Worm (Caenorhabditis elegans) whole organism, midembryonic: ENCODE results near the gene saeg-2.

Source experiments
- T22C8.4 ChIP-seq: fragments of 200-800 bp; sonication (Bioruptor generic); IDR thresholded peaks from 2 replicates; pipeline ENCODE4 v1.3.6; 2022; ENCODE audit warnings: missing genetic modification characterization, missing compliant biosample characterization
- cog-1 ChIP-seq: sonication (generic microtip); optimal IDR thresholded peaks from 2 replicates; lab custom pipeline; 2016; ENCODE audit warnings: missing genetic modification characterization, missing compliant biosample characterization
- flt-1 ChIP-seq: fragments of 200-800 bp; sonication (Bioruptor generic); IDR thresholded peaks from 2 replicates; pipeline ENCODE4 v1.3.6; 2022; ENCODE audit warnings: missing genetic modification characterization, missing compliant biosample characterization
- klf-2 ChIP-seq: fragments of 200-800 bp; sonication (Bioruptor generic); conservative IDR thresholded peaks from 2 replicates; pipeline ENCODE4 v1.3.6; 2022; ENCODE audit warnings: missing genetic modification reagents, missing genetic modification characterization, missing compliant biosample characterization
- med-1 ChIP-seq: sonication (generic microtip); optimal IDR thresholded peaks from 2 replicates; lab custom pipeline; 2017; ENCODE audit warnings: missing genetic modification characterization, mild to moderate bottlenecking, missing compliant biosample characterization, antibody characterized with exemption, missing genetic modification reagents; ENCODE audit not compliant: insufficient read depth
- tab-1 ChIP-seq: fragments of 200-800 bp; sonication (Bioruptor generic); IDR thresholded peaks from 2 replicates; pipeline ENCODE4 v1.3.6; 2022; ENCODE audit warnings: missing genetic modification characterization, missing compliant biosample characterization
- ztf-23 ChIP-seq: fragments of 200-800 bp; sonication (Bioruptor generic); IDR thresholded peaks from 2 replicates; pipeline ENCODE4 v1.3.6; 2022; ENCODE audit warnings: missing genetic modification reagents, missing genetic modification characterization, missing compliant biosample characterization
- ztf-29 ChIP-seq: fragments of 200-800 bp; sonication (Bioruptor generic); IDR thresholded peaks from 2 replicates; pipeline ENCODE4 v1.3.6; 2022; ENCODE audit warnings: missing genetic modification reagents, missing genetic modification characterization, missing compliant biosample characterization

DNA sequence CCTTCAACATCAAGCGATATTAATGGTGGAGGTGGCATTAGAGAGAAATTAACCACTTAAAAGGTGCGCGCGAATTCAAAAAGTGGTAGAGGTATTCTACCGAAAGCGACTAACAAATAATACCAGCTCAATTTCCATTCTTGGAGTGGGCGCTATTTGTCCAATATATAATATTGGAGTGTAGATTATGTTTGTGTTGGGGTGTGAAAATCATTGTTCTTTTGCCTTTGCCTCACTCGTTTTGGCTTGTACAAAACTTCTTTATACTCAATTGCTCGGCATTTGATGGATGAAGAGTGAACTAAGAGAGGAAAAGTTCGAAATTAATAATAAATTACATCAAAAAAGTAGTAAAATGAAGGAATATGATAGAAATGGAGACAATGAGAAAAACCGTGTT is 9.0 kb upstream of the saeg-2 start, which contains the start of gene T23G5.3:
- TF ChIP-seq ztf-23 (GFP tag; lab: Robert Waterston, UW) (no peak), tab-1 (GFP tag; lab: Robert Waterston, UW) (no peak), flt-1 (GFP tag; lab: Robert Waterston, UW) (no peak), ztf-29 (no peak), med-1 (no peak), T22C8.4 (GFP tag; lab: Robert Waterston, UW) (no peak), klf-2 (GFP tag; lab: Robert Waterston, UW) (no peak), cog-1 (tag; lab: Kevin White, UChicago) (no peak)
